Worm (Caenorhabditis elegans) whole organism, mixed stage, embryonic: Measurements from ENCODE around the gene F13E9.16.

ENCODE experiments used
- M03D4.4 ChIP-seq: sonication (generic microtip); optimal IDR thresholded peaks from 2 replicates; lab custom pipeline; 2017; ENCODE audit warnings: mild to moderate bottlenecking, missing genetic modification characterization, missing compliant biosample characterization
- bed-3 ChIP-seq: fragments of 200-800 bp; sonication (Bioruptor generic); optimal IDR thresholded peaks from 3 replicates; lab custom pipeline; 2018; ENCODE audit warnings: mild to moderate bottlenecking, missing genetic modification characterization, moderate library complexity, missing compliant biosample characterization
- blmp-1 ChIP-seq: fragments of 150-350 bp; optimal IDR thresholded peaks from 2 replicates; lab custom pipeline; 2014; ENCODE audit warnings: missing biosample characterization, missing genetic modification characterization
- ceh-39 ChIP-seq: fragments of 150-350 bp; optimal IDR thresholded peaks from 2 replicates; lab custom pipeline; 2014; ENCODE audit warnings: missing biosample characterization, missing genetic modification characterization
- ceh-43 ChIP-seq: fragments of 200-800 bp; sonication (Bioruptor generic); optimal IDR thresholded peaks from 2 replicates; lab custom pipeline; 2018; ENCODE audit warnings: mild to moderate bottlenecking, missing genetic modification characterization, moderate library complexity, missing compliant biosample characterization
- ces-1 ChIP-seq: fragments of 150-350 bp; optimal IDR thresholded peaks from 2 replicates; lab custom pipeline; 2014; ENCODE audit warnings: missing biosample characterization, missing genetic modification reagents, missing genetic modification characterization
- cnd-1 ChIP-seq: fragments of 200-800 bp; sonication (Bioruptor generic); optimal IDR thresholded peaks from 2 replicates; lab custom pipeline; 2018; ENCODE audit warnings: mild to moderate bottlenecking, missing genetic modification characterization, missing compliant biosample characterization
- drap-1 ChIP-seq: fragments of 200-800 bp; sonication (Bioruptor generic); optimal IDR thresholded peaks from 3 replicates; lab custom pipeline; 2018; ENCODE audit warnings: mild to moderate bottlenecking, missing genetic modification characterization, missing compliant biosample characterization
- elt-1 ChIP-seq: sonication (generic microtip); optimal IDR thresholded peaks from 2 replicates; lab custom pipeline; 2017; ENCODE audit warnings: missing genetic modification characterization, mild to moderate bottlenecking, missing compliant biosample characterization, antibody characterized with exemption, moderate library complexity, borderline replicate concordance; ENCODE audit not compliant: insufficient read depth
- elt-3 ChIP-seq: fragments of 150-350 bp; optimal IDR thresholded peaks from 2 replicates; lab custom pipeline; 2014; ENCODE audit warnings: missing biosample characterization, missing genetic modification characterization
- flh-1 ChIP-seq: fragments of 200-800 bp; sonication (Bioruptor generic); optimal IDR thresholded peaks from 2 replicates; lab custom pipeline; 2018; ENCODE audit warnings: mild to moderate bottlenecking, missing genetic modification characterization, moderate library complexity, missing compliant biosample characterization
- ham-2 ChIP-seq: fragments of 200-800 bp; sonication (Bioruptor generic); optimal IDR thresholded peaks from 2 replicates; lab custom pipeline; 2018; ENCODE audit warnings: mild to moderate bottlenecking, missing genetic modification characterization, missing compliant biosample characterization
- hlh-1 ChIP-seq: fragments of 150-350 bp; optimal IDR thresholded peaks from 2 replicates; lab custom pipeline; 2014; ENCODE audit warnings: missing biosample characterization, missing genetic modification reagents, missing genetic modification characterization
- lin-32 ChIP-seq: fragments of 200-800 bp; sonication (Bioruptor generic); optimal IDR thresholded peaks from 2 replicates; lab custom pipeline; 2018; ENCODE audit warnings: mild to moderate bottlenecking, missing genetic modification characterization, missing compliant biosample characterization
- lsy-2 ChIP-seq: fragments of 150-350 bp; optimal IDR thresholded peaks from 2 replicates; lab custom pipeline; 2014; ENCODE audit warnings: missing biosample characterization, missing genetic modification characterization
- mab-5 ChIP-seq: fragments of 150-350 bp; optimal IDR thresholded peaks from 2 replicates; lab custom pipeline; 2014; ENCODE audit warnings: missing biosample characterization, missing genetic modification characterization
- mep-1 ChIP-seq: fragments of 150-350 bp; optimal IDR thresholded peaks from 2 replicates; lab custom pipeline; 2017; ENCODE audit warnings: missing biosample characterization, missing genetic modification reagents, missing genetic modification characterization, inconsistent platforms
- mls-2 ChIP-seq: sonication (generic microtip); optimal IDR thresholded peaks from 2 replicates; lab custom pipeline; 2016; ENCODE audit warnings: mild to moderate bottlenecking, missing genetic modification characterization, moderate library complexity, missing compliant biosample characterization
- nhr-12 ChIP-seq: fragments of 150-350 bp; optimal IDR thresholded peaks from 2 replicates; lab custom pipeline; 2014; ENCODE audit warnings: missing biosample characterization, missing genetic modification characterization
- nhr-2 ChIP-seq: fragments of 150-350 bp; optimal IDR thresholded peaks from 2 replicates; lab custom pipeline; 2014; ENCODE audit warnings: missing biosample characterization, missing genetic modification characterization
- nhr-237 ChIP-seq: fragments of 150-350 bp; optimal IDR thresholded peaks from 2 replicates; lab custom pipeline; 2014; ENCODE audit warnings: missing biosample characterization, missing genetic modification characterization
- nhr-28 ChIP-seq: fragments of 150-350 bp; optimal IDR thresholded peaks from 2 replicates; lab custom pipeline; 2014; ENCODE audit warnings: missing biosample characterization, missing genetic modification characterization
- nhr-76 ChIP-seq: sonication (generic microtip); optimal IDR thresholded peaks from 2 replicates; lab custom pipeline; 2017; ENCODE audit warnings: missing biosample characterization, missing genetic modification characterization
- pha-4 ChIP-seq: fragments of 150-350 bp; optimal IDR thresholded peaks from 2 replicates; lab custom pipeline; 2018; ENCODE audit warnings: missing biosample characterization, missing genetic modification reagents, missing genetic modification characterization
- unc-39 ChIP-seq: fragments of 150-350 bp; optimal IDR thresholded peaks from 2 replicates; lab custom pipeline; 2014; ENCODE audit warnings: missing biosample characterization, missing genetic modification characterization
- zip-8 ChIP-seq: fragments of 150-350 bp; optimal IDR thresholded peaks from 2 replicates; lab custom pipeline; 2014; ENCODE audit warnings: missing biosample characterization, missing genetic modification characterization
- ztf-11 ChIP-seq: fragments of 150-350 bp; optimal IDR thresholded peaks from 2 replicates; lab custom pipeline; 2014; ENCODE audit warnings: missing biosample characterization, missing genetic modification characterization

F13E9.16 gene

DNA sequence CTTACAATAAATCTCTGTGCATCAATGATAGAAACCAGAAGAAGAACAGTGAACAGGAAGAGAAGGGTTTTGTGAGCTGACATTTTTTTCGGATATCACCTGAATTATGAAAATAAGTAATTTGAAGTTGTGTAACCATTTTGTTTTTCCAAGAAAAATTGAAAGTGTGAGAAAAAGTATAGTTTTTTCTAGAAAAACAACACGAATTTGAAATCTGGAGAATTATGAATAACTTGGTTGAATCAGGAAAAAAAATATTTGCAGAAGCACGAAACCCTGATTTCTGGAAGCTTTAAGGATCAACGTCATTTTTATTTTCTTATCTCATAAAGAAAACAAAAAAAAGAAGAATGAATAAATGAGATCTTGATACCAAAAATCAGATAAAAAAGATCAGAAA lies 12.7 kb downstream of the F13E9.16 start, which contains the start of gene F13E9.12:
Gene F13E9.12 (minus strand): TSS at position 101 of the 400 bp plus-strand sequence.
- TF ChIP-seq bed-3 (no peak), lsy-2 (no peak), nhr-237 (tag; lab: Kevin White, UChicago) (no peak), lin-32 (GFP tag; lab: Kevin White, UChicago) (no peak), nhr-12 (no peak), mep-1 (tag; lab: Kevin White, UChicago) (no peak), flh-1 (GFP tag; lab: Kevin White, UChicago) (no peak)
- TF ChIP-seq, all 35 proteins: peak for 0

DNA sequence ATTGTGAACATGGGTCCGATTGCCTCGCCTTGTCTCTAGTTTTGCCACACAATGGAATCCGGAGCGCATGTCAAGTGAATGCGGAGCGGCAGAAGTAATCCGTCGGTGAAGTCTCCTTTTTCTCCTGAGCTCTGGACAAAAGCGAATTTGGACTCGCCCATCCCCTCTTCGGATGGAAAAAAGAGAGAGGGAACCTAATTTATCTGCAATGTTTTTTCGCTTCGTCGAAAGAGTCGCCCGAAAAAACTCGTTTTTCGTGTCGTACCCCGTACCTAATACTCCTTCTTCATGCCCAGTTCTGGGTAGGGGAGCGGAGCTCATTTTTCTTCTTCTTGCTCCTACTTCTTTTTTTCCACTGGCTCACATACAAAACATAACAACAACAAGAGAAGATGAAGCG lies 17.0 kb downstream of the F13E9.16 start:
- TF ChIP-seq ces-1 = peak; percentile 57
- no peak for TF ChIP-seq nhr-12
- TF ChIP-seq, all 35 proteins: peak for 1

- TF ChIP-seq ceh-39 (tag; lab: Kevin White, UChicago) = no peak
- TF ChIP-seq nhr-2 (tag; lab: Kevin White, UChicago) = peak; percentile 28
These were observed 17.5 kb downstream of the F13E9.16 start for ce11 chrIV:10869642-10870041.

DNA sequence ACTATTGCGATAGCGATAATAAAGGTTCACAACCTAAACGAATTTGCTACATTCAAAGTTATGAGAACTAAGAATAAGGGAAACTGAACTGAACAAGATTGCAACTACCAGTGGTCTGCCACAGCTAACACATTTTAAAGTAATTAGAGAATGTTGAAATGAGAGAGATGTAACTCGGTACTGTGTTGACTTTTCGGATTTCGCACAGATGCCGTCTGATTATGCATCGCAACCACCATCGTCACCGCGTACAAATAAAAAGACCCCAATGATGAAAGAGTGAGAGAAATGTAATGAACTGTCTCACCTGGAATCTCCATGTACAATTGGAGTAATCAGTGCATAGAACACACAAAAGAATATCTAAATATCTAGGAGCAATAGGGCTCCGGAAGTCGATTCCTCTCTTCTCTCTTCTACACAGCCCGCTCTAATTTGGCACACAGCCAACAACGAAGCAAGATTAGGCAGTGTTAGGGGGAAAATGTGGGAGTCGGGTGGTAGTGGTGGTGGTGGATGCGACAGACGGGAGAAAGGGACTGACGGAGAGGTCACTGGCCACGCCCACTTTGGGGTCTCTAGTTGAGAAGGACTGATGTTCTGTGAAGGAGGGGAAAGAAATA lies 18.4 kb downstream of the F13E9.16 start, which contains the start of gene F13E9.11:
Gene F13E9.11 (minus strand): TSS at position 507 of the 623 bp plus-strand sequence.
- TF ChIP-seq ztf-11 (tag; lab: Kevin White, UChicago) = peak; percentile 7
- peak; percentile 43 for TF ChIP-seq mep-1 (tag; lab: Kevin White, UChicago)
- TF ChIP-seq ces-1 = peak; percentile 37
- no peak for TF ChIP-seq elt-1 (tag; lab: Kevin White, UChicago)
- TF ChIP-seq lsy-2 = no peak
- TF ChIP-seq ceh-43 = no peak
- TF ChIP-seq cnd-1 (tag; lab: Kevin White, UChicago) = peak; percentile 71
- no peak for TF ChIP-seq zip-8
- TF ChIP-seq, all 35 proteins: peak for 4

- TF ChIP-seq ceh-43 = peak; percentile 72
- TF ChIP-seq bed-3 = no peak
- no peak for TF ChIP-seq lsy-2
- TF ChIP-seq hlh-1 = peak; percentile 2
- peak; percentile 71 for TF ChIP-seq mls-2
- TF ChIP-seq pha-4 (tag; lab: Kevin White, UChicago) = peak; percentile 59
- no peak for TF ChIP-seq unc-39 (tag; lab: Kevin White, UChicago)
- peak; percentile 18 for TF ChIP-seq ces-1
- peak; percentile 47 for TF ChIP-seq ham-2 (GFP tag; lab: Kevin White, UChicago)
- no peak for TF ChIP-seq cnd-1 (tag; lab: Kevin White, UChicago)
These were observed 19.6 kb downstream of the F13E9.16 start for ce11 chrIV:10867370-10868146.

- TF ChIP-seq pha-4 (tag; lab: Kevin White, UChicago) = no peak
- no peak for TF ChIP-seq mab-5 (tag; lab: Kevin White, UChicago)
These were observed 23.2 kb downstream of the F13E9.16 start, which contains the start of gene nish-1 for ce11 chrIV:10864031-10864430. TSS of gene nish-1 (plus strand) at chrIV:10864331.

DNA sequence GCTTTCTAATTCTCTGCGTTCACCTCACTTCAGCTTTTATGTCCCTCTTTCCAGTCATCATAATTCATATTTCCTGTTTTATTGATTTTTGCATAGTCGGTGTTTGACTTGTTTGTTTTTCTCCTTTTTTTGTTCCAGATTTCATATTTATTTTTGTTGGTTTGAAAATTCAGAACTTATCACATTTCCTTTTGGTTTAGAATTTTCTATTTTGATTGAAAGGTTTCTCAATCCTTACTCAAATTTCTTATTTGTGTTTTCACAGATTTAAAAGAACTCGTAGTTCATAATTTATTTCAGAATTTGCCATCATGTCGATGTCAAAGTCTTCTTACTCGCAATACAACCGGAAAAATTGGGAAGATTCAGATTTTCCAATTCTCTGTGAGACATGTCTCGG lies 26.1 kb downstream of the F13E9.16 start, which contains the start of gene rbm-22:
Gene rbm-22 (plus strand): TSS at position 301 of the 400 bp plus-strand sequence.
- TF ChIP-seq elt-3 (tag; lab: Kevin White, UChicago) (no peak), blmp-1 (tag; lab: Kevin White, UChicago) (no peak), mep-1 (tag; lab: Kevin White, UChicago) (no peak), nhr-28 (tag; lab: Kevin White, UChicago) (no peak), flh-1 (GFP tag; lab: Kevin White, UChicago) (no peak), drap-1 (GFP tag; lab: Kevin White, UChicago) (no peak), cnd-1 (tag; lab: Kevin White, UChicago) (no peak), ceh-43 (no peak), M03D4.4 (tag; lab: Kevin White, UChicago) (no peak), nhr-76 (tag; lab: Kevin White, UChicago) (no peak), ztf-11 (tag; lab: Kevin White, UChicago) (no peak), lsy-2 (no peak), zip-8 (no peak)
